Worm (Caenorhabditis elegans): ENCODE data around the gene F15H10.9.

ce11 chrV:10435198-10435597, 20.7 kb upstream of the F15H10.9 start:
- no peak for TF ChIP-seq sox-4 (tag; optimal IDR thresholded peaks at IDR 0.05)
- no peak for TF ChIP-seq ama-1 (optimal IDR thresholded peaks at IDR 0.05)
- TF ChIP-seq nhr-77 (tag; optimal IDR thresholded peaks at IDR 0.05), result no peak
- TF ChIP-seq lsy-2 (tag; optimal IDR thresholded peaks at IDR 0.05), result no peak
- no peak for TF ChIP-seq Y116A8C.19 (tag; optimal IDR thresholded peaks at IDR 0.05; ENCODE audit: borderline replicate concordance)
- no peak for TF ChIP-seq sptf-1 (tag; optimal IDR thresholded peaks at IDR 0.05)
- TF ChIP-seq unc-62 (GFP tag; optimal IDR thresholded peaks at IDR 0.05), result no peak
- TF ChIP-seq nhr-12 (tag; optimal IDR thresholded peaks at IDR 0.05), result no peak
- TF ChIP-seq lin-39 (tag; optimal IDR thresholded peaks at IDR 0.05), result no peak
- TF ChIP-seq fkh-10 (GFP tag; optimal IDR thresholded peaks at IDR 0.05), result no peak
- no peak for TF ChIP-seq tlp-1 (tag; optimal IDR thresholded peaks at IDR 0.05)
- TF ChIP-seq dpl-1 (GFP tag; optimal IDR thresholded peaks at IDR 0.05), result no peak
- TF ChIP-seq mdl-1 (tag; optimal IDR thresholded peaks at IDR 0.05), result no peak
